Worm (Caenorhabditis elegans) whole organism, L2 larva: ENCODE results near the gene ric-4.

Experiments used
- C34F6.9 ChIP-seq: fragments of 150-350 bp; optimal IDR thresholded peaks from 2 replicates; lab custom pipeline; 2014; ENCODE audit warnings: missing biosample characterization, missing genetic modification characterization
- R02D3.7 ChIP-seq: fragments of 150-350 bp; optimal IDR thresholded peaks from 2 replicates; lab custom pipeline; 2014; ENCODE audit warnings: missing biosample characterization, missing genetic modification characterization
- Y55F3AM.14 ChIP-seq: fragments of 200-800 bp; sonication (Bioruptor generic); optimal IDR thresholded peaks from 2 replicates; lab custom pipeline; 2018; ENCODE audit warnings: mild to moderate bottlenecking, missing genetic modification characterization, missing compliant biosample characterization
- ZK546.5 ChIP-seq: sonication (generic microtip); optimal IDR thresholded peaks from 2 replicates; lab custom pipeline; 2017; ENCODE audit warnings: missing biosample characterization, missing genetic modification characterization
- alr-1 ChIP-seq: fragments of 150-350 bp; optimal IDR thresholded peaks from 2 replicates; lab custom pipeline; 2014; ENCODE audit warnings: missing biosample characterization, missing genetic modification characterization
- aly-2 ChIP-seq: fragments of 150-350 bp; optimal IDR thresholded peaks from 2 replicates; lab custom pipeline; 2014; ENCODE audit warnings: missing biosample characterization, missing genetic modification characterization
- ama-1 ChIP-seq: fragments of 150-350 bp; optimal IDR thresholded peaks from 2 replicates; lab custom pipeline; 2018; ENCODE audit warnings: inconsistent platforms
- blmp-1 ChIP-seq: sonication (generic microtip); optimal IDR thresholded peaks from 2 replicates; lab custom pipeline; 2017; ENCODE audit warnings: missing genetic modification characterization, mild to moderate bottlenecking, missing compliant biosample characterization, antibody characterized with exemption, moderate library complexity; ENCODE audit not compliant: insufficient read depth
- ceh-82 ChIP-seq: fragments of 150-350 bp; optimal IDR thresholded peaks from 2 replicates; lab custom pipeline; 2014; ENCODE audit warnings: missing biosample characterization, missing genetic modification characterization
- crh-2 ChIP-seq: sonication (generic microtip); optimal IDR thresholded peaks from 2 replicates; lab custom pipeline; 2017; ENCODE audit warnings: missing biosample characterization, missing genetic modification characterization
- dmd-4 ChIP-seq: sonication (generic microtip); optimal IDR thresholded peaks from 2 replicates; lab custom pipeline; 2017; ENCODE audit warnings: missing biosample characterization, missing genetic modification characterization
- egl-27 ChIP-seq: sonication (generic microtip); optimal IDR thresholded peaks from 3 replicates; lab custom pipeline; 2017; ENCODE audit warnings: missing biosample characterization, missing genetic modification reagents, missing genetic modification characterization
- fos-1 ChIP-seq: fragments of 150-350 bp; optimal IDR thresholded peaks from 2 replicates; lab custom pipeline; 2014; ENCODE audit warnings: missing biosample characterization, missing genetic modification characterization
- gmeb-1 ChIP-seq: fragments of 150-350 bp; optimal IDR thresholded peaks from 2 replicates; lab custom pipeline; 2014; ENCODE audit warnings: missing biosample characterization, missing genetic modification characterization
- lin-11 ChIP-seq: fragments of 150-350 bp; sonication (generic microtip); optimal IDR thresholded peaks from 2 replicates; lab custom pipeline; 2014; ENCODE audit warnings: missing biosample characterization, missing genetic modification characterization, inconsistent platforms, mixed read lengths
- lin-13 ChIP-seq: fragments of 150-350 bp; optimal IDR thresholded peaks from 2 replicates; lab custom pipeline; 2014; ENCODE audit warnings: missing biosample characterization, missing genetic modification reagents, missing genetic modification characterization
- lsy-2 ChIP-seq, 2 experiments: fragments of 150-350 bp in 1 of 2; sonication (generic microtip) in 1 of 2; optimal IDR thresholded peaks; 2 replicates each; lab custom pipeline; 2014 to 2017; ENCODE audit warnings: missing biosample characterization in 2 of 2, missing genetic modification characterization in 2 of 2
- mab-5 ChIP-seq: fragments of 150-350 bp; optimal IDR thresholded peaks from 2 replicates; lab custom pipeline; 2014; ENCODE audit warnings: missing biosample characterization, missing genetic modification characterization
- mbf-1 ChIP-seq: sonication (generic microtip); optimal IDR thresholded peaks from 2 replicates; lab custom pipeline; 2017; ENCODE audit warnings: missing biosample characterization, missing genetic modification characterization
- mdl-1 ChIP-seq, 2 experiments: fragments of 150-350 bp in 1 of 2; sonication (generic microtip) in 1 of 2; optimal IDR thresholded peaks; 2 replicates each; lab custom pipeline; 2017; ENCODE audit warnings: missing biosample characterization in 2 of 2, missing genetic modification characterization in 2 of 2
- nhr-11 ChIP-seq: fragments of 150-350 bp; optimal IDR thresholded peaks from 2 replicates; lab custom pipeline; 2014; ENCODE audit warnings: missing biosample characterization, missing genetic modification characterization
- nhr-12 ChIP-seq: fragments of 150-350 bp; optimal IDR thresholded peaks from 2 replicates; lab custom pipeline; 2014; ENCODE audit warnings: missing biosample characterization, missing genetic modification characterization
- nhr-129 ChIP-seq: fragments of 150-350 bp; optimal IDR thresholded peaks from 2 replicates; lab custom pipeline; 2014; ENCODE audit warnings: missing biosample characterization, missing genetic modification characterization
- nhr-21 ChIP-seq: fragments of 150-350 bp; optimal IDR thresholded peaks from 2 replicates; lab custom pipeline; 2014; ENCODE audit warnings: missing biosample characterization, missing genetic modification characterization
- nhr-237 ChIP-seq: fragments of 150-350 bp; optimal IDR thresholded peaks from 2 replicates; lab custom pipeline; 2014; ENCODE audit warnings: missing biosample characterization, missing genetic modification characterization
- nhr-25 ChIP-seq: fragments of 150-350 bp; sonication (generic microtip); optimal IDR thresholded peaks from 3 replicates; lab custom pipeline; 2014; ENCODE audit warnings: missing biosample characterization, missing genetic modification characterization
- nhr-77 ChIP-seq: fragments of 150-350 bp; optimal IDR thresholded peaks from 2 replicates; lab custom pipeline; 2014; ENCODE audit warnings: missing biosample characterization, missing genetic modification characterization
- peb-1 ChIP-seq: fragments of 150-350 bp; optimal IDR thresholded peaks from 2 replicates; lab custom pipeline; 2014; ENCODE audit warnings: missing biosample characterization, missing genetic modification characterization
- sem-4 ChIP-seq: fragments of 150-350 bp; optimal IDR thresholded peaks from 2 replicates; lab custom pipeline; 2014; ENCODE audit warnings: missing biosample characterization, missing genetic modification reagents, missing genetic modification characterization
- skn-1 ChIP-seq: sonication (generic microtip); optimal IDR thresholded peaks from 2 replicates; lab custom pipeline; 2017; ENCODE audit warnings: missing biosample characterization, missing genetic modification characterization
- sma-3 ChIP-seq: sonication (generic microtip); optimal IDR thresholded peaks from 2 replicates; lab custom pipeline; 2016; ENCODE audit warnings: missing genetic modification reagents, missing genetic modification characterization, missing compliant biosample characterization
- sma-9 ChIP-seq, 2 experiments: fragments of 150-350 bp in 1 of 2; sonication (generic microtip) in 1 of 2; optimal IDR thresholded peaks; 2 replicates each; lab custom pipeline; 2014 to 2016; ENCODE audit warnings: missing genetic modification characterization in 2 of 2, mild to moderate bottlenecking in 1 of 2, missing biosample characterization in 1 of 2, missing compliant biosample characterization in 1 of 2, missing genetic modification reagents in 1 of 2, moderate library complexity in 1 of 2
- snpc-4 ChIP-seq: fragments of 150-350 bp; optimal IDR thresholded peaks from 2 replicates; lab custom pipeline; 2014; ENCODE audit warnings: missing biosample characterization, missing genetic modification characterization
- unc-39 ChIP-seq: fragments of 150-350 bp; optimal IDR thresholded peaks from 2 replicates; lab custom pipeline; 2014; ENCODE audit warnings: missing biosample characterization, missing genetic modification characterization
- unc-55 ChIP-seq: fragments of 150-350 bp; sonication (generic microtip); optimal IDR thresholded peaks from 3 replicates; lab custom pipeline; 2014; ENCODE audit warnings: missing biosample characterization, missing genetic modification reagents, missing genetic modification characterization
- unc-62 ChIP-seq: fragments of 150-350 bp; optimal IDR thresholded peaks from 2 replicates; lab custom pipeline; 2014; ENCODE audit warnings: missing biosample characterization, missing genetic modification reagents, missing genetic modification characterization
- ztf-1 ChIP-seq: fragments of 200-800 bp; sonication (Bioruptor generic); conservative IDR thresholded peaks from 2 replicates; pipeline ENCODE4 v1.3.6; 2022; ENCODE audit warnings: missing genetic modification characterization, missing compliant biosample characterization
- ztf-11 ChIP-seq: sonication (generic microtip); optimal IDR thresholded peaks from 2 replicates; lab custom pipeline; 2017; ENCODE audit warnings: missing biosample characterization, missing genetic modification characterization

Gene ric-4

DNA sequence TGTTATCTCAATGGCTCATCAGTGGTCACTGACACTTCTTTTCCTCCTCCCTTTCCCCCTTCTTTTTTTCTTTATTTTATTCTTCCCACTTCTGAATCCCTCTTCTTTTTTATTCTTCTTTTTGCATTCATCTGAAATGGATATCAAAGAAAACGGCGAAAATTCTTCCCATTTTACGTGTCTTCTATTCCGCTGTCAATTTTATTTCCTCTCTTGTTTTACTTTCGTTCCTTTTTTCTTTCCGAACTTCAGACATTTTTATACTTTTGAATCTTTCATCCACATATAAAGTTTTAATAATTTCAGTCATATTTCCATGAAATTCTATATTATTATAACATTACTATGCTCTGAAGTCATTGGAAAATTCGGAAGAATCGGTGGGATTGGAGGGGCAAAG is 17.1 kb upstream of the ric-4 start, which contains the start of gene B0024.3:
Gene B0024.3, plus strand, starts transcription at position 301 of the 400 bp plus-strand sequence.
- TF ChIP-seq nhr-237 (tag; lab: Kevin White, UChicago), result no peak
- no peak for TF ChIP-seq unc-62 (GFP tag; lab: Kevin White, UChicago)
- TF ChIP-seq skn-1 (tag; lab: Kevin White, UChicago), result no peak
- no peak for TF ChIP-seq R02D3.7 (tag; lab: Kevin White, UChicago)
- TF ChIP-seq mbf-1 (tag; lab: Kevin White, UChicago), result no peak
- TF ChIP-seq gmeb-1 (tag; lab: Kevin White, UChicago), result no peak
- no peak for TF ChIP-seq dmd-4 (tag; lab: Kevin White, UChicago)
- no peak for TF ChIP-seq lin-11
- TF ChIP-seq sma-3 (GFP tag; lab: Kevin White, UChicago), result no peak
- no peak for TF ChIP-seq nhr-25 (tag; lab: Kevin White, UChicago)
- TF ChIP-seq crh-2 (tag; lab: Kevin White, UChicago), result no peak

DNA sequence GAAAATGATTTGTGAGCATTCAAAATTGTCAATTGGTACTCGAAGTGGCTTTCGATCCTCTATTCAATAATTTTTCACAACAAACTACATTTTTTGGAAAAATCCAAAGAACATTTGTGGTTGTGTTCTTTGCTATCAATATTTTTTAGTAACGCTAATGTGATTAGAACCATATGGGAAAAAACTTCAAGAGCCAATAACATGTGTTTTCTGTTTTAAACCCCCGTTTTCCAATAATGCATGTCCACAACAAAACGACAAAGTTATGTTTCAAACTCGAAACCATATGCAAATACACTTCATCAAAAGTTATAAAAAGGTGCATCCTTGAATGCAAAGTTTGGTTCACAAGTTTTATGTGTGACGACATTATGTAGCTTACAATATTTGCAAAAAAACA is 15.7 kb upstream of the ric-4 start:
- no peak for TF ChIP-seq blmp-1 (tag; lab: Kevin White, UChicago)
- TF ChIP-seq dmd-4 (tag; lab: Kevin White, UChicago), result no peak
- no peak for TF ChIP-seq nhr-12 (tag; lab: Kevin White, UChicago)
- TF ChIP-seq sma-9 (GFP tag; optimal IDR thresholded peaks at IDR 0.05; lab: Kevin White, UChicago), result no peak
- no peak for TF ChIP-seq sma-9 (tag; optimal IDR thresholded peaks at IDR 0.05; lab: Kevin White, UChicago)
- TF ChIP-seq ztf-11 (tag; lab: Kevin White, UChicago), result no peak
- TF ChIP-seq C34F6.9, result no peak
- TF ChIP-seq sma-3 (GFP tag; lab: Kevin White, UChicago), result no peak
- TF ChIP-seq sem-4 (tag; lab: Kevin White, UChicago), result no peak
- no peak for TF ChIP-seq alr-1
- no peak for TF ChIP-seq ama-1 (lab: Kevin White, UChicago)
- no peak for TF ChIP-seq ztf-1 (GFP tag; lab: Robert Waterston, UW)
- TF ChIP-seq lin-11, result no peak
- TF ChIP-seq nhr-11, result no peak
- no peak for TF ChIP-seq ZK546.5
- TF ChIP-seq aly-2 (tag; lab: Kevin White, UChicago), result no peak
- TF ChIP-seq, all 48 proteins: peak for 0

DNA sequence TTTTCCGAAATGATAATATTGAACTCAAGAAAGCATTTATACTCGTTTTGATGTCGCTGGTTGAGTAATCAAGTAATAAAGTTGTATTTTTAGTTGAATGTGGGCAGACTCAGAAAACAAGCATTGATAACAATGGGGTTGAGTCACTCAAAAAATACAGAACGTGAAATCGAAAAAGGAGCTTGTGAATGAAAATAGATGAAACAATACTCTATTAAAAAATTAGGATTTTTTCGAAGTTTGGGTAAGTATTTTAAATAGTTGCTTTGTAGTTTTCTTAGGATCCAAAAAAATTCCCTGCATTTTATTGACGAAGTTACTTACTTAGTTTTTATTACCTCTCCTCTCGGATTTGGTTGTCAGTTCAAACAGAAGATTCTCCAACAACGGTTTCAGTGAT is 13.3 kb upstream of the ric-4 start, which contains the start of gene lys-3:
Gene lys-3, minus strand, starts transcription at position 101 of the 400 bp plus-strand sequence.
- no peak for TF ChIP-seq ceh-82
- no peak for TF ChIP-seq alr-1
- TF ChIP-seq sem-4 (tag; lab: Kevin White, UChicago), result no peak
- TF ChIP-seq gmeb-1 (tag; lab: Kevin White, UChicago), result no peak
- TF ChIP-seq fos-1, result no peak
- no peak for TF ChIP-seq nhr-129
- TF ChIP-seq Y55F3AM.14, result no peak
- no peak for TF ChIP-seq snpc-4 (tag; lab: Kevin White, UChicago)
- TF ChIP-seq nhr-12 (tag; lab: Kevin White, UChicago), result no peak
- TF ChIP-seq ama-1 (lab: Kevin White, UChicago), result no peak
- TF ChIP-seq ztf-1 (GFP tag; lab: Robert Waterston, UW), result no peak
- no peak for TF ChIP-seq nhr-77 (tag; lab: Kevin White, UChicago)

DNA sequence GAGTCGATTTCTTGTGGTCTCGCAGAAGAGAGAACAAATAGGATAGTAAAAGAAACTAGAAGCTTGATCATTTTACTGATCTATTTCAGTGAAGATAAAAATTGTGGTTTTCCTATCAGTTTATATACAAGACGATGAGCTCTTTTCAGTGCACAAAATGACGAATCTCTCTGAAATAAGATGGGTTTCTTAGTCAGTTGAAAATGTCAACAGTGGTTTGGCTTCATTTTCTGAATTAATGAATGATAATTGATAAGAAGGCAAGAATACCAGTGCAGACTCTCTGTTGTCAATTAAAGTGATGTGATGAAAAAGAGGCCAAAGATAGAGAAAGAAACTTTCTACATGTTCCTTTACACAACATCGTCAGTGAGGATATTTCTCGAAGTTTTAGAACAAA is 11.3 kb upstream of the ric-4 start, which contains the start of gene lys-2:
Gene lys-2, minus strand, starts transcription at position 101 of the 400 bp plus-strand sequence.
- TF ChIP-seq peb-1 (tag; lab: Kevin White, UChicago) (no peak), fos-1 (peak; percentile 92), crh-2 (tag; lab: Kevin White, UChicago) (peak; percentile 27), nhr-12 (tag; lab: Kevin White, UChicago) (no peak), ztf-11 (tag; lab: Kevin White, UChicago) (no peak), unc-62 (GFP tag; lab: Kevin White, UChicago) (no peak), sma-9 (GFP tag; optimal IDR thresholded peaks at IDR 0.05; lab: Kevin White, UChicago) (peak; percentile 66), sma-9 (tag; optimal IDR thresholded peaks at IDR 0.05; lab: Kevin White, UChicago) (no peak), nhr-11 (no peak)

DNA sequence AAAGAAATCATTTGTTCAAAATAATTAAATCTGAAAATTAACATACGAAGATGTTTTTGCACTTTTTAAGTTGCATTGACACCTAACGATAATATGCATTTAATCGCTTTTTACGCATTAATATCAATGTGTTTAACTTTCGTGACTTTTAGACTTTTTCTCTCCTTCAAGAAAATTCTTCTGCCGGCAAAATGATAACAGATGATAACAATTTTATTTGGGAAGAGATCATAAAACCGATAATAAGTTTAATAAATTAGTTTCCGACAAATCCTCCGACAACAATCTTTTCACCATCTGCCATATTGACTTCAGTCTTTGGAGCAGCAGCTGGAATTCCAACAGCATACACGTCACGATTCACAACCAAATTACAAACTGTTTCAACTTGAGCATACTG is 10.0 kb upstream of the ric-4 start:
- TF ChIP-seq blmp-1 (tag; lab: Kevin White, UChicago) (no peak), sma-9 (GFP tag; optimal IDR thresholded peaks at IDR 0.05; lab: Kevin White, UChicago) (peak; percentile 24), sma-9 (tag; optimal IDR thresholded peaks at IDR 0.05; lab: Kevin White, UChicago) (no peak), nhr-237 (tag; lab: Kevin White, UChicago) (no peak), unc-39 (tag; lab: Kevin White, UChicago) (no peak), crh-2 (tag; lab: Kevin White, UChicago) (peak; percentile 12), egl-27 (no peak), unc-55 (GFP tag; lab: Kevin White, UChicago) (no peak), skn-1 (tag; lab: Kevin White, UChicago) (no peak), ZK546.5 (no peak), mbf-1 (tag; lab: Kevin White, UChicago) (no peak), gmeb-1 (tag; lab: Kevin White, UChicago) (peak; percentile 47), lsy-2 (tag; optimal IDR thresholded peaks at IDR 0.05; lab: Kevin White, UChicago) (no peak), R02D3.7 (tag; lab: Kevin White, UChicago) (no peak), dmd-4 (tag; lab: Kevin White, UChicago) (no peak), alr-1 (no peak), mab-5 (tag; lab: Kevin White, UChicago) (no peak), sem-4 (tag; lab: Kevin White, UChicago) (no peak), fos-1 (peak; percentile 70), nhr-21 (tag; lab: Kevin White, UChicago) (no peak), lin-13 (no peak), nhr-25 (tag; lab: Kevin White, UChicago) (no peak), mdl-1 (tag; optimal IDR thresholded peaks at IDR 0.05; lab: Kevin White, UChicago) (no peak)
